Fruit fly (Drosophila melanogaster) whole organism, embryonic: ENCODE results near the gene CG5273.

Source experiments
- CG10431 ChIP-seq: fragments of 200-800 bp; sonication (Bioruptor generic); optimal IDR thresholded peaks from 3 replicates; lab custom pipeline; 2018; ENCODE audit warnings: missing biosample characterization, mild to moderate bottlenecking, missing genetic modification characterization
- CG12104 ChIP-seq: fragments of 200-800 bp; sonication (Bioruptor generic); optimal IDR thresholded peaks from 3 replicates; lab custom pipeline; 2016; ENCODE audit warnings: missing biosample characterization, missing genetic modification characterization
- CG12219 ChIP-seq: fragments of 200-800 bp; sonication (Bioruptor generic); optimal IDR thresholded peaks from 3 replicates; lab custom pipeline; 2018; ENCODE audit warnings: missing biosample characterization, mild to moderate bottlenecking, missing genetic modification characterization
- CG13123 ChIP-seq: fragments of 200-800 bp; sonication (Bioruptor generic); optimal IDR thresholded peaks from 2 replicates; lab custom pipeline; 2016; ENCODE audit warnings: missing biosample characterization, missing genetic modification characterization
- CG13424 ChIP-seq: fragments of 200-800 bp; sonication (Bioruptor generic); optimal IDR thresholded peaks from 2 replicates; lab custom pipeline; 2019; ENCODE audit warnings: missing biosample characterization, mild to moderate bottlenecking, missing genetic modification characterization, moderate library complexity
- CG15269 ChIP-seq: fragments of 200-800 bp; sonication (Bioruptor generic); optimal IDR thresholded peaks from 2 replicates; lab custom pipeline; 2018; ENCODE audit warnings: missing biosample characterization, mild to moderate bottlenecking, missing genetic modification characterization, moderate library complexity
- CG15514 ChIP-seq: fragments of 200-800 bp; sonication (Bioruptor generic); optimal IDR thresholded peaks from 3 replicates; lab custom pipeline; 2017; ENCODE audit warnings: missing biosample characterization, missing genetic modification characterization, mild to moderate bottlenecking, moderate library complexity, missing genetic modification reagents
- CG16813 ChIP-seq: fragments of 200-800 bp; sonication (Bioruptor generic); IDR thresholded peaks from 3 replicates; pipeline ENCODE4 v1.3.6; 2022; ENCODE audit warnings: missing biosample characterization, missing genetic modification characterization; ENCODE audit not compliant: partially characterized antibody
- CG16815 ChIP-seq: fragments of 200-800 bp; sonication (Bioruptor generic); optimal IDR thresholded peaks from 3 replicates; lab custom pipeline; 2017; ENCODE audit warnings: missing biosample characterization, mild to moderate bottlenecking, missing genetic modification characterization
- CG18764 ChIP-seq: fragments of 200-800 bp; sonication (Bioruptor generic); optimal IDR thresholded peaks from 3 replicates; lab custom pipeline; 2016; ENCODE audit warnings: missing biosample characterization, missing genetic modification characterization
- CG2116 ChIP-seq: fragments of 200-800 bp; sonication (Bioruptor generic); optimal IDR thresholded peaks from 3 replicates; lab custom pipeline; 2018; ENCODE audit warnings: missing biosample characterization, mild to moderate bottlenecking, missing genetic modification characterization
- CG2712 ChIP-seq: fragments of 200-800 bp; optimal IDR thresholded peaks from 3 replicates; lab custom pipeline; 2019; ENCODE audit warnings: missing biosample characterization, mild to moderate bottlenecking, missing genetic modification characterization, moderate library complexity
- CG2875 ChIP-seq: fragments of 200-800 bp; sonication (Bioruptor generic); optimal IDR thresholded peaks from 2 replicates; lab custom pipeline; 2017; ENCODE audit warnings: missing biosample characterization, mild to moderate bottlenecking, missing genetic modification characterization, missing genetic modification reagents
- CG33557 ChIP-seq: fragments of 200-800 bp; sonication (Bioruptor generic); optimal IDR thresholded peaks from 2 replicates; lab custom pipeline; 2019; ENCODE audit warnings: missing biosample characterization, mild to moderate bottlenecking, missing genetic modification characterization, moderate library complexity
- CG3726 ChIP-seq: fragments of 200-800 bp; sonication (Bioruptor generic); IDR thresholded peaks from 3 replicates; pipeline ENCODE4, ENCODE4 v1.3.6; 2022; ENCODE audit warnings: missing biosample characterization, missing genetic modification characterization
- CG4404 ChIP-seq: fragments of 200-800 bp; sonication (Bioruptor generic); IDR thresholded peaks from 2 replicates; pipeline ENCODE4 v1.3.6; 2022; ENCODE audit warnings: missing biosample characterization, missing genetic modification characterization
- CG6272 ChIP-seq: fragments of 200-800 bp; sonication (Bioruptor generic); IDR thresholded peaks from 2 replicates; pipeline ENCODE4 v1.3.6; 2022; ENCODE audit warnings: missing biosample characterization, missing genetic modification characterization
- CG6654 ChIP-seq: fragments of 200-800 bp; sonication (Bioruptor generic); optimal IDR thresholded peaks from 2 replicates; lab custom pipeline; 2017; ENCODE audit warnings: missing biosample characterization, mild to moderate bottlenecking, missing genetic modification characterization
- CG6791 ChIP-seq: fragments of 200-800 bp; sonication (Bioruptor generic); IDR thresholded peaks from 3 replicates; pipeline ENCODE4 v1.3.6; 2022; ENCODE audit warnings: missing biosample characterization, missing genetic modification characterization; ENCODE audit not compliant: partially characterized antibody
- CG6854 ChIP-seq: fragments of 200-800 bp; sonication (Bioruptor generic); optimal IDR thresholded peaks from 3 replicates; lab custom pipeline; 2017; ENCODE audit warnings: missing biosample characterization, mild to moderate bottlenecking, missing genetic modification characterization
- CG7963 ChIP-seq: fragments of 200-800 bp; sonication (Bioruptor generic); IDR thresholded peaks from 3 replicates; pipeline ENCODE4 v1.3.6; 2022; ENCODE audit warnings: missing biosample characterization, missing genetic modification characterization; ENCODE audit not compliant: partially characterized antibody
- CrebB ChIP-seq: fragments of 200-800 bp; sonication (Bioruptor generic); optimal IDR thresholded peaks from 3 replicates; lab custom pipeline; 2018; ENCODE audit warnings: missing biosample characterization, mild to moderate bottlenecking, missing genetic modification characterization
- Dad ChIP-seq: fragments of 200-800 bp; sonication (Bioruptor generic); optimal IDR thresholded peaks from 3 replicates; lab custom pipeline; 2016; ENCODE audit warnings: missing biosample characterization, missing genetic modification characterization
- Deaf1 ChIP-seq: fragments of 200-800 bp; optimal IDR thresholded peaks from 3 replicates; lab custom pipeline; 2019; ENCODE audit warnings: missing biosample characterization, mild to moderate bottlenecking, missing genetic modification characterization, moderate library complexity
- Dek ChIP-seq: fragments of 200-800 bp; sonication (Bioruptor generic); optimal IDR thresholded peaks from 3 replicates; lab custom pipeline; 2019; ENCODE audit warnings: missing biosample characterization, mild to moderate bottlenecking, missing genetic modification characterization, moderate library complexity
- HmgZ ChIP-seq: fragments of 200-800 bp; sonication (Bioruptor generic); optimal IDR thresholded peaks from 2 replicates; lab custom pipeline; 2018; ENCODE audit warnings: missing biosample characterization, mild to moderate bottlenecking, missing genetic modification characterization
- NC2α ChIP-seq: fragments of 200-800 bp; sonication (Bioruptor generic); optimal IDR thresholded peaks from 2 replicates; lab custom pipeline; 2016; ENCODE audit warnings: missing biosample characterization, missing genetic modification characterization
- Rfx ChIP-seq: fragments of 200-800 bp; sonication (Bioruptor generic); IDR thresholded peaks from 2 replicates; pipeline ENCODE4 v1.3.6; 2022; ENCODE audit warnings: missing biosample characterization, missing genetic modification characterization
- Rx ChIP-seq: fragments of 200-800 bp; sonication (Bioruptor generic); IDR thresholded peaks from 2 replicates; pipeline ENCODE4 v1.3.6; 2022; ENCODE audit warnings: missing biosample characterization, missing genetic modification characterization
- Scr ChIP-seq: fragments of 200-800 bp; sonication (Bioruptor generic); IDR thresholded peaks from 2 replicates; pipeline ENCODE4 v1.3.6; 2022; ENCODE audit warnings: missing biosample characterization, missing genetic modification characterization; ENCODE audit not compliant: partially characterized antibody
- Sox100B ChIP-seq: fragments of 200-800 bp; sonication (Bioruptor generic); optimal IDR thresholded peaks from 3 replicates; lab custom pipeline; 2018; ENCODE audit warnings: missing biosample characterization, mild to moderate bottlenecking, missing genetic modification characterization
- amos ChIP-seq: fragments of 200-800 bp; sonication (Bioruptor generic); IDR thresholded peaks from 2 replicates; pipeline ENCODE4 v1.3.6; 2022; ENCODE audit warnings: missing biosample characterization, missing genetic modification characterization; ENCODE audit not compliant: partially characterized antibody
- cg ChIP-seq: fragments of 200-800 bp; sonication (Bioruptor generic); optimal IDR thresholded peaks from 3 replicates; lab custom pipeline; 2019; ENCODE audit warnings: missing biosample characterization, mild to moderate bottlenecking, missing genetic modification characterization, moderate library complexity
- dati ChIP-seq: fragments of 200-800 bp; sonication (Bioruptor generic); IDR thresholded peaks from 2 replicates; pipeline ENCODE4 v1.3.6; 2022; ENCODE audit warnings: missing biosample characterization, missing genetic modification characterization
- disco-r ChIP-seq: fragments of 200-800 bp; sonication (Bioruptor generic); optimal IDR thresholded peaks from 2 replicates; lab custom pipeline; 2016; ENCODE audit warnings: missing biosample characterization, missing genetic modification characterization
- exex ChIP-seq: fragments of 200-800 bp; sonication (Bioruptor generic); optimal IDR thresholded peaks from 4 replicates; lab custom pipeline; 2018; ENCODE audit warnings: missing biosample characterization, mild to moderate bottlenecking, missing genetic modification characterization, moderate library complexity
- gcm2 ChIP-seq: fragments of 200-800 bp; sonication (Bioruptor generic); optimal IDR thresholded peaks from 2 replicates; lab custom pipeline; 2016; ENCODE audit warnings: missing biosample characterization, missing genetic modification characterization
- grau ChIP-seq: fragments of 200-800 bp; optimal IDR thresholded peaks from 3 replicates; lab custom pipeline; 2019; ENCODE audit warnings: missing biosample characterization, mild to moderate bottlenecking, missing genetic modification characterization, moderate library complexity
- jigr1 ChIP-seq: fragments of 200-800 bp; sonication (Bioruptor generic); IDR thresholded peaks from 3 replicates; pipeline ENCODE4 v1.3.6; 2022; ENCODE audit warnings: missing biosample characterization, missing genetic modification characterization
- kni ChIP-seq: fragments of 200-800 bp; sonication (Bioruptor generic); optimal IDR thresholded peaks from 3 replicates; lab custom pipeline; 2017; ENCODE audit warnings: mild to moderate bottlenecking, missing biosample characterization, missing genetic modification reagents, missing genetic modification characterization
- mirr ChIP-seq: fragments of 200-800 bp; sonication (Bioruptor generic); optimal IDR thresholded peaks from 3 replicates; lab custom pipeline; 2018; ENCODE audit warnings: missing biosample characterization, mild to moderate bottlenecking, missing genetic modification characterization
- nerfin-2 ChIP-seq: fragments of 200-800 bp; sonication (Bioruptor generic); IDR thresholded peaks from 2 replicates; pipeline ENCODE4 v1.3.6; 2022; ENCODE audit warnings: missing biosample characterization, missing genetic modification characterization; ENCODE audit not compliant: partially characterized antibody
- sqz ChIP-seq: fragments of 200-800 bp; sonication (Bioruptor generic); optimal IDR thresholded peaks from 3 replicates; lab custom pipeline; 2018; ENCODE audit warnings: missing biosample characterization, mild to moderate bottlenecking, missing genetic modification characterization
- sug ChIP-seq: fragments of 200-800 bp; optimal IDR thresholded peaks from 2 replicates; lab custom pipeline; 2019; ENCODE audit warnings: missing biosample characterization, mild to moderate bottlenecking, missing genetic modification characterization, moderate library complexity
- tna ChIP-seq: fragments of 200-800 bp; sonication (Bioruptor generic); IDR thresholded peaks from 2 replicates; pipeline ENCODE4 v1.3.6; 2022; ENCODE audit warnings: missing biosample characterization, missing genetic modification characterization; ENCODE audit not compliant: partially characterized antibody
- ttk ChIP-seq: fragments of 200-800 bp; sonication (Bioruptor generic); IDR thresholded peaks from 2 replicates; pipeline ENCODE4 v2.1.2; 2022; ENCODE audit warnings: missing biosample characterization, missing genetic modification characterization
- tup ChIP-seq: fragments of 200-800 bp; sonication (Bioruptor generic); optimal IDR thresholded peaks from 2 replicates; lab custom pipeline; 2016; ENCODE audit warnings: missing biosample characterization, mild to moderate bottlenecking, missing genetic modification characterization, moderate library complexity
- unc-4 ChIP-seq: fragments of 200-800 bp; sonication (Bioruptor generic); IDR thresholded peaks from 2 replicates; pipeline ENCODE4 v1.3.6; 2022; ENCODE audit warnings: missing biosample characterization, missing genetic modification characterization; ENCODE audit not compliant: partially characterized antibody
- vvl ChIP-seq: fragments of 200-800 bp; sonication (Bioruptor generic); IDR thresholded peaks from 2 replicates; pipeline ENCODE4 v1.3.6; 2022; ENCODE audit warnings: missing biosample characterization, missing genetic modification characterization
- zfh2 ChIP-seq: fragments of 200-800 bp; sonication (Bioruptor generic); optimal IDR thresholded peaks from 2 replicates; lab custom pipeline; 2016; ENCODE audit warnings: missing biosample characterization, missing genetic modification characterization

Gene CG5273

DNA sequence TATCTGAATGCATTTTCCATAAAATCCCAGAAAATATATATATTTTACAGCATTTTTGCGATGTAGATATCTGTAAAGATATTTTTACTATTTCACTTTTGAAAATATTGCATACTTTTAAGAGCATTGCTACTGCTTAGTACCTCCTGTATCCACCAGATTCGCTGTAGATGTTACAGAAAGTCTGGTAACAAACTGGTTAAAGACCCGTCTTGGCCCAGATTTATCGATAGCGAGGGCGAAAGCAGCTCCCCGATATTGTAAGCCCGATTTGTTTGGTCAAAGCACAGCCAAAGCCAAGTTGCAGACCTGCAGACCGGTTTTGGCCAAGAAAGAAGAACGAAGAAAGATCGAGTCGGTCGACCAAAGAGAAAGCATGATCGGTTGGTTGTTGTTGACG is 25.1 kb downstream of the CG5273 start, which contains the start of gene tw (continued):
- peak; percentile 59; the same call in 2 of the 3 replicates for TF ChIP-seq CG6791 (GFP tag; lab: Robert Waterston, UW)
- TF ChIP-seq CG13424 (tag; lab: Kevin White, UChicago): no peak
- no peak for TF ChIP-seq Dad (GFP tag; lab: Kevin White, UChicago)
- peak; percentile 10 for TF ChIP-seq kni (GFP tag; lab: Kevin White, UChicago)
- no peak for TF ChIP-seq CG2875 (GFP tag; lab: Kevin White, UChicago)
- no peak for TF ChIP-seq grau (tag; lab: Kevin White, UChicago)
- no peak for TF ChIP-seq Rx (GFP tag; lab: Robert Waterston, UW)
- no peak for TF ChIP-seq Deaf1 (tag; lab: Kevin White, UChicago)
- TF ChIP-seq unc-4 (GFP tag; lab: Robert Waterston, UW): peak; percentile 52
- TF ChIP-seq CG15514 (GFP tag; lab: Kevin White, UChicago): no peak
- no peak for TF ChIP-seq dati (GFP tag; lab: Robert Waterston, UW)
- no peak for TF ChIP-seq CG2712 (tag; lab: Kevin White, UChicago)
- TF ChIP-seq sqz (GFP tag; lab: Kevin White, UChicago): no peak
- no peak for TF ChIP-seq CG12219 (GFP tag; lab: Kevin White, UChicago)
- TF ChIP-seq disco-r (GFP tag; lab: Kevin White, UChicago): no peak
- TF ChIP-seq CrebB (tag; lab: Kevin White, UChicago): no peak
- no peak for TF ChIP-seq tna (GFP tag; lab: Robert Waterston, UW)
- no peak for TF ChIP-seq nerfin-2 (GFP tag; lab: Robert Waterston, UW)
- peak; percentile 50; the same call in 1 of the 2 replicates for TF ChIP-seq Scr (GFP tag; lab: Robert Waterston, UW)
- TF ChIP-seq CG6854 (GFP tag; lab: Kevin White, UChicago): no peak
- TF ChIP-seq amos (GFP tag; lab: Robert Waterston, UW): peak; percentile 57
- TF ChIP-seq zfh2 (GFP tag; lab: Kevin White, UChicago): no peak
- no peak for TF ChIP-seq NC2α
- no peak for TF ChIP-seq CG4404
- no peak for TF ChIP-seq jigr1 (GFP tag; lab: Robert Waterston, UW)
- TF ChIP-seq CG16813 (GFP tag; lab: Robert Waterston, UW): 0 out of 3 replicates have a peak, but pooled peaks have one; percentile 43
- TF ChIP-seq gcm2 (GFP tag; lab: Kevin White, UChicago): no peak
- no peak for TF ChIP-seq ttk (GFP tag; lab: Robert Waterston, UW)
- TF ChIP-seq tup (GFP tag; lab: Kevin White, UChicago): no peak
- TF ChIP-seq CG33557 (GFP tag; lab: Kevin White, UChicago): no peak
- no peak for TF ChIP-seq exex (tag; lab: Kevin White, UChicago)
- no peak for TF ChIP-seq CG18764 (GFP tag; lab: Kevin White, UChicago)
- TF ChIP-seq Dek (tag; lab: Kevin White, UChicago): no peak
- TF ChIP-seq CG16815 (GFP tag; lab: Kevin White, UChicago): no peak
- 0 out of 2 replicates have a peak, but pooled peaks have one; percentile 16 for TF ChIP-seq vvl (GFP tag; lab: Robert Waterston, UW)
- no peak for TF ChIP-seq mirr (GFP tag; lab: Kevin White, UChicago)
- no peak for TF ChIP-seq CG6272 (GFP tag; lab: Robert Waterston, UW)
- no peak for TF ChIP-seq sug (tag; lab: Kevin White, UChicago)
- no peak for TF ChIP-seq CG12104 (GFP tag; lab: Kevin White, UChicago)
- TF ChIP-seq CG15269 (tag; lab: Kevin White, UChicago): no peak
- no peak for TF ChIP-seq CG10431
- no peak for TF ChIP-seq HmgZ
- TF ChIP-seq CG2116 (GFP tag; lab: Kevin White, UChicago): peak; percentile 88
- no peak for TF ChIP-seq cg (GFP tag; lab: Kevin White, UChicago)
- no peak for TF ChIP-seq CG13123
- TF ChIP-seq CG3726 (GFP tag; lab: Robert Waterston, UW): no peak
- no peak for TF ChIP-seq CG6654 (GFP tag; lab: Kevin White, UChicago)
- peak; percentile 48; the same call in 1 of the 3 replicates for TF ChIP-seq CG7963 (GFP tag; lab: Robert Waterston, UW)
- TF ChIP-seq Sox100B (GFP tag; lab: Kevin White, UChicago): no peak
- no peak for TF ChIP-seq Rfx (GFP tag; lab: Robert Waterston, UW)
